Worm (Caenorhabditis elegans): ENCODE results near the gene R02F11.2.

The R02F11.2 gene

DNA sequence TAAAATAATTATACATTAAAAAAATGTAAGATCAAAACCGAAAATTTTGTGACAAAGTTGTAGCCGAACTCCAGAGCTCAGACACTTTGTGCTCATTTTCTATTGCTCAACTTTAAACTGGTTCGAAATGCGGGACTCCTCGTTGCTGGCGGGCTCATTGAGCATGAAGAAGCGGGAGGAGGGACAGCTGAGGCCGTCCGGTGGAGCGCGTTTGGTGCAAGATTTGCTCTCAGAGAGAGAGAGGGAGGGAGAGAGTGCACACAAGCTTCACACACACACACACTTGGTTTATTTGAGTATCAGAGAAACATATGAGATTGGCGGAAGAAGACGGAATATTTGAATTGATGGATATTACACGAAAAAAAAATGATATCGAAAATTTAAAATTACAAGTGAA lies 16.3 kb downstream of the R02F11.2 start (continued):
- TF ChIP-seq ceh-20 (GFP tag; IDR thresholded peaks at IDR 0.05) (no peak), egl-43 (GFP tag; IDR thresholded peaks at IDR 0.05) (no peak), rbr-2 (tag; optimal IDR thresholded peaks at IDR 0.05) (peak; percentile 54), hif-1 (tag; optimal IDR thresholded peaks at IDR 0.05) (peak in 1 of 2 experiments; percentile 4), snpc-4 (tag; optimal IDR thresholded peaks at IDR 0.05) (no peak), dpl-1 (GFP tag; optimal IDR thresholded peaks at IDR 0.05) (peak; percentile 31), sdz-12 (GFP tag; optimal IDR thresholded peaks at IDR 0.05) (no peak), dmd-8 (GFP tag; IDR thresholded peaks at IDR 0.05) (no peak), dve-1 (tag; optimal IDR thresholded peaks at IDR 0.05; ENCODE audit: insufficient read depth) (no peak), daf-16 (GFP tag; optimal IDR thresholded peaks at IDR 0.05) (no peak), daf-16 (tag; optimal IDR thresholded peaks at IDR 0.05) (no peak), nhr-10 (tag; optimal IDR thresholded peaks at IDR 0.05) (no peak), ZK546.5 (tag; optimal IDR thresholded peaks at IDR 0.05) (no peak), madf-5 (GFP tag; IDR thresholded peaks at IDR 0.05) (no peak), ctbp-1 (GFP tag; IDR thresholded peaks at IDR 0.05) (0 out of 2 replicates have a peak, but pooled peaks have one; percentile 17), zag-1 (tag; optimal IDR thresholded peaks at IDR 0.05) (no peak), skn-1 (tag; optimal IDR thresholded peaks at IDR 0.05) (no peak), mdt-29 (GFP tag; IDR thresholded peaks at IDR 0.05) (no peak), Y105C5A.15 (GFP tag; IDR thresholded peaks at IDR 0.05) (no peak), dmd-6 (GFP tag; IDR thresholded peaks at IDR 0.05) (no peak), lin-13 (GFP tag; optimal IDR thresholded peaks at IDR 0.05) (no peak)

DNA sequence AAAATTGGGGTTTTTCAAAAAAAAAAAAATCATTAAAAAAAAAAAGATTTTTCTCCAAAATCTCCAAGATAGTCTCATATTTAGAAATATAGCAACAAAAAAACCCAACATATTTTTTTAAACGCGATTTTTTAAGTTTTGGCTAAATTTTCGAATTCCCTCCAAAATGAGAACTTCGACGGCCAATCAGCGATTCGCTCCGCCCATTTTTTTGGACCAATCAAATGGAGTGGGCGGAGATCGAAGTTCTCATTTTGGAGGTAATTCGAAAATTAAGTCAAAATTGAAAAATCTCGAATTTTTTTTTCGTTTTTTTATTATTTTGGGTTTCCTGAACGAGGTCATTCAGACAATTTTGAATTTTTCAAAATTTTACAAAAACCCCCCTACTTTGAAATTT lies 19.4 kb downstream of the R02F11.2 start:
- TF ChIP-seq nhr-76 (tag; optimal IDR thresholded peaks at IDR 0.05) (no peak), sdz-12 (GFP tag; optimal IDR thresholded peaks at IDR 0.05) (no peak), lir-3 (tag; optimal IDR thresholded peaks at IDR 0.05) (no peak), dmd-6 (GFP tag; IDR thresholded peaks at IDR 0.05) (no peak), lin-29 (GFP tag; IDR thresholded peaks at IDR 0.05) (no peak), Y48G9A.11 (GFP tag; IDR thresholded peaks at IDR 0.05) (no peak), ztf-7 (tag; optimal IDR thresholded peaks at IDR 0.05) (no peak), Y5F2A.4 (GFP tag; optimal IDR thresholded peaks at IDR 0.05) (no peak), nhr-41 (GFP tag; IDR thresholded peaks at IDR 0.05) (no peak), lin-38 (GFP tag; IDR thresholded peaks at IDR 0.05) (no peak), vab-7 (GFP tag; IDR thresholded peaks at IDR 0.05) (no peak)

DNA sequence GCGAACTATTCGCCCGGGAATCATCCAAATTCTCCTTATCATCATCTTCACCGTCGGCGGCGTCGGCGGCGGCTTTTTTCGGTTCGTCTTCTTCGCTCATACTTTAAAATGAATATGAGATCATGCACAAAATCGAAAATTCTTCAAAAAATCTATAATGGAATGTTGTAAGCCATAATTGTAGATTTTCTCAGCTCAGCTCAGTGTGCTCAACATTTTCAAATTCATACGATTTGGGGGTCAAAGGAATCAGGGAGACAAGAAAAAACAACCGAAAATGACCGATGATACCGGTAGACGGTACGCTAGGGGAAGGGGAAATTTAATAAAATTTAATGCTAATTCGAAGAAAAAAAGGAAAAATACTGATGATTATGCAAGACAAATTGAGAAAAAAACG lies 24.2 kb downstream of the R02F11.2 start, which contains the start of gene ccep-97:
Gene ccep-97, minus strand, starts transcription at position 101 of the 400 bp plus-strand sequence.
- TF ChIP-seq nhr-28 (tag; optimal IDR thresholded peaks at IDR 0.05) = peak; percentile 20
- 0 out of 2 replicates have a peak, but pooled peaks have one; percentile 55 for TF ChIP-seq lim-7 (GFP tag; IDR thresholded peaks at IDR 0.05)
- TF ChIP-seq ama-1 (optimal IDR thresholded peaks at IDR 0.05) = peak; percentile 49
- TF ChIP-seq nhr-102 (tag; optimal IDR thresholded peaks at IDR 0.05) = no peak
- no peak for TF ChIP-seq ZK546.5 (tag; optimal IDR thresholded peaks at IDR 0.05)
- peak; percentile 17; the same call in 1 of the 2 replicates for TF ChIP-seq pha-4 (GFP tag; IDR thresholded peaks at IDR 0.05)
- TF ChIP-seq pha-4 (tag; optimal IDR thresholded peaks at IDR 0.05) = no peak

DNA sequence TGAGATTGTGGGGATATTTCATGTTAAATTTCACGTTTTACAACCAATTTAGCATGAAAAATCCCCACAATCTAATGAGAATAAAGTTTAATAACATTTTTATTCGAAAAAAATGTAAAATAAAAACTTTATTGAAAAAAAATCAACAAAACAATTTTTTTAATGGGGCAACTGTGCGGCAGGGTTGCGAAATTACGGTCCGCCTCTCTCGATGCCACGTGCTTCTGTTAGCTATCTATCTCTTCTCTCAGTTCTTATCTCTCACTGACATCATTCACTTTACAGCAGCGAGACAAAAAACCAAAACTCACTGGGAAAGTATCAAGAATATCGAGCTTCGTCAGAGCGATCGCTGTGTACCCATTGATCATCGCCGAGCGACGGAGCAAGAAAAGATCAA lies 26.2 kb downstream of the R02F11.2 start:
- TF ChIP-seq hmg-1.1 (GFP tag; IDR thresholded peaks at IDR 0.05) (no peak), F10B5.3 (tag; optimal IDR thresholded peaks at IDR 0.05) (no peak), nhr-6 (tag; optimal IDR thresholded peaks at IDR 0.05) (no peak), mdl-1 (tag; optimal IDR thresholded peaks at IDR 0.05) (peak in 1 of 2 experiments; percentile 70), ZK337.2 (GFP tag; IDR thresholded peaks at IDR 0.05) (no peak), hlh-11 (tag; optimal IDR thresholded peaks at IDR 0.05) (peak; percentile 58), fkh-10 (GFP tag; optimal IDR thresholded peaks at IDR 0.05) (no peak), ceh-44 (GFP tag; IDR thresholded peaks at IDR 0.05) (no peak), ceh-62 (tag; optimal IDR thresholded peaks at IDR 0.05) (no peak), dmd-6 (GFP tag; IDR thresholded peaks at IDR 0.05) (no peak), daf-8 (GFP tag; IDR thresholded peaks at IDR 0.05) (no peak), aha-1 (tag) (peak; percentile 57), nhr-28 (tag; optimal IDR thresholded peaks at IDR 0.05) (peak; percentile 25), spr-3 (GFP tag; optimal IDR thresholded peaks at IDR 0.05) (no peak), dve-1 (tag; optimal IDR thresholded peaks at IDR 0.05; ENCODE audit: insufficient read depth) (peak; percentile 51), lir-3 (tag; optimal IDR thresholded peaks at IDR 0.05) (no peak), ama-1 (optimal IDR thresholded peaks at IDR 0.05) (no peak), R02D3.7 (tag; optimal IDR thresholded peaks at IDR 0.05) (no peak)

Data from whole organism, L4 larva.